Worm (Caenorhabditis elegans) whole organism, young adult: ENCODE data around the gene srx-93.

Experiments used
- B0035.1 ChIP-seq: sonication (generic microtip); optimal IDR thresholded peaks from 2 replicates; lab custom pipeline; 2016; ENCODE audit warnings: missing genetic modification characterization, mild to moderate bottlenecking, missing compliant biosample characterization, missing genotype, missing genetic modification reagents
- B0336.3 ChIP-seq: fragments of 200-800 bp; sonication (Bioruptor generic); IDR thresholded peaks from 2 replicates; pipeline ENCODE4 v1.3.6; 2022; ENCODE audit warnings: missing genetic modification characterization, missing compliant biosample characterization
- F10E7.11 ChIP-seq: sonication (generic microtip); optimal IDR thresholded peaks from 2 replicates; lab custom pipeline; 2017; ENCODE audit warnings: mild to moderate bottlenecking, missing genetic modification characterization, moderate library complexity, missing compliant biosample characterization
- F23B12.7 ChIP-seq: sonication (generic microtip); optimal IDR thresholded peaks from 2 replicates; lab custom pipeline; 2017; ENCODE audit warnings: missing genetic modification characterization, mild to moderate bottlenecking, missing compliant biosample characterization, antibody characterized with exemption, moderate library complexity; ENCODE audit not compliant: insufficient read depth
- F33H1.4 ChIP-seq: fragments of 200-800 bp; sonication (Bioruptor generic); IDR thresholded peaks from 2 replicates; pipeline ENCODE4 v1.3.6; 2022; ENCODE audit warnings: missing genetic modification reagents, missing genetic modification characterization, missing compliant biosample characterization
- F39B2.1 ChIP-seq: fragments of 200-800 bp; sonication (Bioruptor generic); IDR thresholded peaks from 2 replicates; pipeline ENCODE4 v1.3.6; 2022; ENCODE audit warnings: missing genetic modification reagents, missing genetic modification characterization, missing compliant biosample characterization
- F55B11.4 ChIP-seq: sonication (generic microtip); optimal IDR thresholded peaks from 2 replicates; lab custom pipeline; 2016; ENCODE audit warnings: missing compliant biosample characterization, missing genetic modification characterization, borderline replicate concordance; ENCODE audit not compliant: insufficient read depth
- F57C9.4 ChIP-seq: sonication (generic microtip); optimal IDR thresholded peaks from 2 replicates; lab custom pipeline; 2017; ENCODE audit warnings: mild to moderate bottlenecking, missing genetic modification characterization, missing compliant biosample characterization
- K11D2.4 ChIP-seq: fragments of 200-800 bp; sonication (Bioruptor generic); IDR thresholded peaks from 2 replicates; pipeline ENCODE4 v1.3.6; 2022; ENCODE audit warnings: missing genetic modification reagents, missing genetic modification characterization, missing compliant biosample characterization
- K12H6.12 ChIP-seq: fragments of 200-800 bp; sonication (Bioruptor generic); optimal IDR thresholded peaks from 2 replicates; lab custom pipeline; 2018; ENCODE audit warnings: mild to moderate bottlenecking, missing genetic modification characterization, missing compliant biosample characterization
- T07F8.4 ChIP-seq: sonication (generic microtip); optimal IDR thresholded peaks from 2 replicates; lab custom pipeline; 2016; ENCODE audit warnings: mild to moderate bottlenecking, missing genetic modification characterization, moderate library complexity, missing compliant biosample characterization
- Y53G8AR.9 ChIP-seq: fragments of 200-800 bp; sonication (Bioruptor generic); conservative IDR thresholded peaks from 2 replicates; pipeline ENCODE4 v1.3.6; 2022; ENCODE audit warnings: missing genetic modification reagents, missing genetic modification characterization, missing compliant biosample characterization
- Y67H2A.10 ChIP-seq: fragments of 200-800 bp; sonication (Bioruptor generic); conservative IDR thresholded peaks from 2 replicates; pipeline ENCODE4 v1.3.6; 2022; ENCODE audit warnings: missing genetic modification reagents, missing genetic modification characterization, missing compliant biosample characterization
- atf-7 ChIP-seq: sonication (generic microtip); optimal IDR thresholded peaks from 2 replicates; lab custom pipeline; 2017; ENCODE audit warnings: mild to moderate bottlenecking, missing genetic modification characterization, missing compliant biosample characterization
- attf-3 ChIP-seq: fragments of 200-800 bp; sonication (Bioruptor generic); conservative IDR thresholded peaks from 2 replicates; pipeline ENCODE4 v1.3.6; 2022; ENCODE audit warnings: missing genetic modification reagents, missing genetic modification characterization, missing compliant biosample characterization
- bed-1 ChIP-seq: fragments of 200-800 bp; sonication (Bioruptor generic); IDR thresholded peaks from 2 replicates; pipeline ENCODE4 v1.3.6; 2022; ENCODE audit warnings: missing genetic modification reagents, missing genetic modification characterization, missing compliant biosample characterization
- bed-2 ChIP-seq: fragments of 200-800 bp; sonication (Bioruptor generic); IDR thresholded peaks from 2 replicates; pipeline ENCODE4 v1.3.6; 2022; ENCODE audit warnings: missing genetic modification reagents, missing genetic modification characterization, missing compliant biosample characterization
- ceh-27 ChIP-seq: fragments of 200-800 bp; sonication (Bioruptor generic); optimal IDR thresholded peaks from 2 replicates; lab custom pipeline; 2018; ENCODE audit warnings: mild to moderate bottlenecking, missing genetic modification characterization, moderate library complexity, missing compliant biosample characterization
- ceh-58 ChIP-seq: fragments of 200-800 bp; sonication (Bioruptor generic); IDR thresholded peaks from 2 replicates; pipeline ENCODE4 v1.3.6; 2022; ENCODE audit warnings: missing genetic modification characterization, missing compliant biosample characterization
- chd-7 ChIP-seq: sonication (generic microtip); optimal IDR thresholded peaks from 2 replicates; lab custom pipeline; 2016; ENCODE audit warnings: mild to moderate bottlenecking, missing genetic modification characterization, moderate library complexity, missing compliant biosample characterization
- die-1 ChIP-seq: sonication (generic microtip); optimal IDR thresholded peaks from 2 replicates; lab custom pipeline; 2016; ENCODE audit warnings: missing genotype, mild to moderate bottlenecking, missing genetic modification characterization, missing compliant biosample characterization
- egl-18 ChIP-seq: fragments of 200-800 bp; sonication (Bioruptor generic); IDR thresholded peaks from 2 replicates; pipeline ENCODE4 v1.3.6; 2022; ENCODE audit warnings: missing genetic modification reagents, missing genetic modification characterization, missing compliant biosample characterization
- egl-44 ChIP-seq: fragments of 200-800 bp; sonication (Bioruptor generic); IDR thresholded peaks from 2 replicates; pipeline ENCODE4 v1.3.6; 2022; ENCODE audit warnings: missing genetic modification reagents, missing genetic modification characterization, missing compliant biosample characterization
- ekl-4 ChIP-seq: fragments of 200-800 bp; sonication (Bioruptor generic); IDR thresholded peaks from 2 replicates; pipeline ENCODE4 v1.3.6; 2022; ENCODE audit warnings: missing genetic modification reagents, missing genetic modification characterization, missing compliant biosample characterization
- fkh-3 ChIP-seq: sonication (generic microtip); optimal IDR thresholded peaks from 2 replicates; lab custom pipeline; 2016; ENCODE audit warnings: mild to moderate bottlenecking, missing genetic modification characterization, missing compliant biosample characterization
- gei-17 ChIP-seq: fragments of 200-800 bp; sonication (Bioruptor generic); optimal IDR thresholded peaks from 2 replicates; lab custom pipeline; 2018; ENCODE audit warnings: mild to moderate bottlenecking, missing genetic modification characterization, missing compliant biosample characterization
- him-1 ChIP-seq: sonication (generic microtip); optimal IDR thresholded peaks from 2 replicates; lab custom pipeline; 2016; ENCODE audit warnings: missing genotype, missing genetic modification reagents, missing genetic modification characterization, missing compliant biosample characterization
- hlh-26 ChIP-seq: fragments of 200-800 bp; sonication (Bioruptor generic); conservative IDR thresholded peaks from 2 replicates; pipeline ENCODE4 v1.3.6; 2022; ENCODE audit warnings: missing genetic modification reagents, missing genetic modification characterization, missing compliant biosample characterization
- lag-1 ChIP-seq: fragments of 200-800 bp; sonication (Bioruptor generic); IDR thresholded peaks from 2 replicates; pipeline ENCODE4 v1.3.6; 2022; ENCODE audit warnings: missing genetic modification reagents, missing genetic modification characterization, missing compliant biosample characterization
- let-526 ChIP-seq: fragments of 200-800 bp; sonication (Bioruptor generic); IDR thresholded peaks from 2 replicates; pipeline ENCODE4 v1.3.6; 2022; ENCODE audit warnings: missing genetic modification reagents, missing genetic modification characterization, missing compliant biosample characterization
- lin-54 ChIP-seq: fragments of 200-800 bp; sonication (Bioruptor generic); optimal IDR thresholded peaks from 2 replicates; lab custom pipeline; 2018; ENCODE audit warnings: mild to moderate bottlenecking, missing genetic modification characterization, missing compliant biosample characterization
- lsl-1 ChIP-seq: fragments of 200-800 bp; sonication (Bioruptor generic); optimal IDR thresholded peaks from 2 replicates; lab custom pipeline; 2018; ENCODE audit warnings: mild to moderate bottlenecking, missing genetic modification characterization, moderate library complexity, missing compliant biosample characterization
- lsy-27 ChIP-seq: sonication (generic microtip); optimal IDR thresholded peaks from 2 replicates; lab custom pipeline; 2017; ENCODE audit warnings: missing genetic modification characterization, mild to moderate bottlenecking, missing compliant biosample characterization, antibody characterized with exemption, missing genotype, borderline replicate concordance; ENCODE audit not compliant: insufficient read depth
- madf-10 ChIP-seq: sonication (generic microtip); optimal IDR thresholded peaks from 2 replicates; lab custom pipeline; 2016; ENCODE audit warnings: mild to moderate bottlenecking, missing genetic modification characterization, missing compliant biosample characterization
- madf-6 ChIP-seq: fragments of 200-800 bp; sonication (Bioruptor generic); IDR thresholded peaks from 2 replicates; pipeline ENCODE4 v1.3.6; 2022; ENCODE audit warnings: missing genetic modification reagents, missing genetic modification characterization, missing compliant biosample characterization
- mcd-1 ChIP-seq: fragments of 200-800 bp; sonication (Bioruptor generic); IDR thresholded peaks from 2 replicates; pipeline ENCODE4 v1.3.6; 2022; ENCODE audit warnings: missing genetic modification reagents, missing genetic modification characterization, missing compliant biosample characterization
- nhr-80 ChIP-seq: sonication (generic microtip); optimal IDR thresholded peaks from 2 replicates; lab custom pipeline; 2016; ENCODE audit warnings: missing genetic modification characterization, missing compliant biosample characterization
- rec-8 ChIP-seq, 2 experiments: sonication (generic microtip); optimal IDR thresholded peaks; 2 replicates each; lab custom pipeline; 2016; ENCODE audit warnings: mild to moderate bottlenecking in 2 of 2, missing genetic modification characterization in 2 of 2, missing genetic modification reagents in 2 of 2, missing genotype in 2 of 2, missing biosample characterization in 1 of 2, missing compliant biosample characterization in 1 of 2, moderate library complexity in 1 of 2
- sea-2 ChIP-seq: fragments of 200-800 bp; sonication (Bioruptor generic); IDR thresholded peaks from 2 replicates; pipeline ENCODE4 v1.3.6; 2022; ENCODE audit warnings: missing genetic modification characterization, missing compliant biosample characterization
- snpc-1.1 ChIP-seq: sonication (generic microtip); optimal IDR thresholded peaks from 2 replicates; lab custom pipeline; 2017; ENCODE audit warnings: missing genetic modification characterization, mild to moderate bottlenecking, missing compliant biosample characterization, antibody characterized with exemption, moderate library complexity, missing genotype, missing genetic modification reagents; ENCODE audit not compliant: insufficient read depth
- snpc-1.3 ChIP-seq: sonication (generic microtip); optimal IDR thresholded peaks from 2 replicates; lab custom pipeline; 2017; ENCODE audit warnings: missing genetic modification characterization, mild to moderate bottlenecking, missing compliant biosample characterization, antibody characterized with exemption, moderate library complexity, missing genotype, missing genetic modification reagents; ENCODE audit not compliant: insufficient read depth
- tlf-1 ChIP-seq: fragments of 200-800 bp; sonication (Bioruptor generic); optimal IDR thresholded peaks from 2 replicates; lab custom pipeline; 2018; ENCODE audit warnings: mild to moderate bottlenecking, missing genetic modification characterization, missing compliant biosample characterization
- zim-3 ChIP-seq: sonication (generic microtip); optimal IDR thresholded peaks from 2 replicates; lab custom pipeline; 2017; ENCODE audit warnings: mild to moderate bottlenecking, missing genetic modification characterization, moderate library complexity, missing compliant biosample characterization
- ztf-18 ChIP-seq: sonication (generic microtip); optimal IDR thresholded peaks from 2 replicates; lab custom pipeline; 2016; ENCODE audit warnings: missing genotype, mild to moderate bottlenecking, missing genetic modification characterization, missing compliant biosample characterization
- ztf-22 ChIP-seq: fragments of 200-800 bp; sonication (Bioruptor generic); optimal IDR thresholded peaks from 2 replicates; lab custom pipeline; 2018; ENCODE audit warnings: mild to moderate bottlenecking, missing genetic modification characterization, moderate library complexity, missing compliant biosample characterization
- ztf-28 ChIP-seq: fragments of 200-800 bp; sonication (Bioruptor generic); IDR thresholded peaks from 2 replicates; pipeline ENCODE4 v1.3.6; 2022; ENCODE audit warnings: missing genetic modification reagents, missing genetic modification characterization, missing compliant biosample characterization
- ztf-6 ChIP-seq: fragments of 200-800 bp; sonication (Bioruptor generic); IDR thresholded peaks from 2 replicates; pipeline ENCODE4 v1.3.6; 2022; ENCODE audit warnings: missing genetic modification reagents, missing genetic modification characterization, missing compliant biosample characterization

srx-93 gene

DNA sequence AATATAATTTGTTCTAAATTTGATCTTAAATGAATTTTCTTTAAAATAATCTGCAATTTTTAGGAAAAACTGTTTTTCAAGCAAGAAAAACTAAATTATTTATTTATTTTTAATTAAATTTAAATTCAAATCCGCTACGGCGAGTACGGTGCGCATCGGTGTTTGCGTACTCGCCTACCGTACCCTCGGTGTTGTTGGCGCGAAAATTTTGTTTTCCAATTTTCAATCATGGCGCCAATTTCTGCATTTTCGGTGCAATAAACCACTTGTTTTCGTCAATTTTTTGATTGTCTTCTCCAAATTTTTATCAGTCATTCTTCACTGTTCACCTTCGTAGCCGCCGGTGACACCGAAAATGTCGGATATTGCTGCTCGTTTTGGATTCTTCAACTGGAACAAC lies 41.7 kb downstream of the srx-93 start, which contains the start of gene pygl-1 (continued):
- TF ChIP-seq Y53G8AR.9 (GFP tag; lab: Robert Waterston, UW): peak; percentile 64
- TF ChIP-seq fkh-3: no peak
- TF ChIP-seq K12H6.12 (tag; lab: Kevin White, UChicago): no peak
- no peak for TF ChIP-seq let-526 (GFP tag; lab: Robert Waterston, UW)
- TF ChIP-seq F57C9.4 (tag; lab: Kevin White, UChicago): no peak
- TF ChIP-seq ceh-27 (GFP tag; lab: Kevin White, UChicago): no peak
- TF ChIP-seq ztf-22 (GFP tag; lab: Kevin White, UChicago): no peak
- no peak for TF ChIP-seq zim-3 (tag; lab: Kevin White, UChicago)
- TF ChIP-seq egl-44 (GFP tag; lab: Robert Waterston, UW): no peak
- no peak for TF ChIP-seq ztf-18 (tag; lab: Kevin White, UChicago)
- 0 out of 2 replicates have a peak, but pooled peaks have one; percentile 33 for TF ChIP-seq bed-2 (GFP tag; lab: Robert Waterston, UW)
- no peak for TF ChIP-seq hlh-26 (GFP tag; lab: Robert Waterston, UW)
- 0 out of 2 replicates have a peak, but pooled peaks have one; percentile 40 for TF ChIP-seq Y67H2A.10
- TF ChIP-seq lsy-27: no peak
- TF ChIP-seq F10E7.11 (tag; lab: Kevin White, UChicago): no peak
- TF ChIP-seq F55B11.4 (tag; lab: Kevin White, UChicago): no peak
- TF ChIP-seq B0336.3 (GFP tag; lab: Robert Waterston, UW): peak; percentile 84
- no peak for TF ChIP-seq egl-18 (GFP tag; lab: Robert Waterston, UW)
- peak; percentile 94 for TF ChIP-seq tlf-1 (GFP tag; lab: Kevin White, UChicago)
- peak; percentile 99 for TF ChIP-seq lsl-1 (GFP tag; lab: Kevin White, UChicago)
- no peak for TF ChIP-seq bed-1 (GFP tag; lab: Robert Waterston, UW)
- TF ChIP-seq die-1: no peak
- no peak for TF ChIP-seq gei-17
- no peak for TF ChIP-seq sea-2 (GFP tag; lab: Robert Waterston, UW)
- peak; percentile 99 for TF ChIP-seq madf-6 (GFP tag; lab: Robert Waterston, UW)
- TF ChIP-seq F33H1.4 (GFP tag; lab: Robert Waterston, UW): peak; percentile 86
- TF ChIP-seq B0035.1 (tag; lab: Kevin White, UChicago): no peak
- no peak for TF ChIP-seq rec-8 (tag; optimal IDR thresholded peaks at IDR 0.05; lab: Kevin White, UChicago)
- no peak for TF ChIP-seq madf-10 (tag; lab: Kevin White, UChicago)
- no peak for TF ChIP-seq F39B2.1 (GFP tag; lab: Robert Waterston, UW)
- no peak for TF ChIP-seq T07F8.4 (tag; lab: Kevin White, UChicago)
- no peak for TF ChIP-seq chd-7 (tag; lab: Kevin White, UChicago)
- no peak for TF ChIP-seq nhr-80 (tag; lab: Kevin White, UChicago)
- TF ChIP-seq him-1: peak; percentile 57
- peak; percentile 94 for TF ChIP-seq lin-54
- TF ChIP-seq F23B12.7 (tag; lab: Kevin White, UChicago): no peak
- TF ChIP-seq mcd-1 (GFP tag; lab: Robert Waterston, UW): peak; percentile 73
- no peak for TF ChIP-seq atf-7 (tag; lab: Kevin White, UChicago)
- peak; percentile 92 for TF ChIP-seq snpc-1.3
- no peak for TF ChIP-seq ztf-6 (GFP tag; lab: Robert Waterston, UW)
- TF ChIP-seq lag-1 (GFP tag; lab: Robert Waterston, UW): no peak
- TF ChIP-seq snpc-1.1: peak; percentile 63
- peak; percentile 69; the same call in 1 of the 2 replicates for TF ChIP-seq ztf-28
- peak; percentile 84 for TF ChIP-seq attf-3 (GFP tag; lab: Robert Waterston, UW)
- TF ChIP-seq K11D2.4: no peak
- no peak for TF ChIP-seq ceh-58 (GFP tag; lab: Robert Waterston, UW)
- peak; percentile 62; the same call in 1 of the 2 replicates for TF ChIP-seq ekl-4 (GFP tag; lab: Robert Waterston, UW)
